Worm (Caenorhabditis elegans) whole organism, young adult: ENCODE measurements around the gene spe-43.

ENCODE experiments used
- C06A6.2 ChIP-seq: fragments of 200-800 bp; sonication (Bioruptor generic); conservative IDR thresholded peaks from 2 replicates; pipeline ENCODE4 v1.3.6; 2022; ENCODE audit warnings: missing genetic modification characterization, missing compliant biosample characterization
- D2030.7 ChIP-seq: fragments of 200-800 bp; sonication (Bioruptor generic); IDR thresholded peaks from 2 replicates; pipeline ENCODE4 v1.3.6; 2022; ENCODE audit warnings: missing genetic modification reagents, missing genetic modification characterization, missing compliant biosample characterization
- F10E7.11 ChIP-seq: sonication (generic microtip); optimal IDR thresholded peaks from 2 replicates; lab custom pipeline; 2017; ENCODE audit warnings: mild to moderate bottlenecking, missing genetic modification characterization, moderate library complexity, missing compliant biosample characterization
- F22D6.2 ChIP-seq: sonication (generic microtip); optimal IDR thresholded peaks from 2 replicates; lab custom pipeline; 2016; ENCODE audit warnings: mild to moderate bottlenecking, missing genetic modification characterization, missing compliant biosample characterization
- F57A8.1 ChIP-seq: fragments of 200-800 bp; sonication (Bioruptor generic); optimal IDR thresholded peaks from 2 replicates; lab custom pipeline; 2018; ENCODE audit warnings: mild to moderate bottlenecking, missing genetic modification characterization, moderate library complexity, missing compliant biosample characterization
- K11D2.4 ChIP-seq: fragments of 200-800 bp; sonication (Bioruptor generic); IDR thresholded peaks from 2 replicates; pipeline ENCODE4 v1.3.6; 2022; ENCODE audit warnings: missing genetic modification reagents, missing genetic modification characterization, missing compliant biosample characterization
- T07F8.4 ChIP-seq: sonication (generic microtip); optimal IDR thresholded peaks from 2 replicates; lab custom pipeline; 2016; ENCODE audit warnings: mild to moderate bottlenecking, missing genetic modification characterization, moderate library complexity, missing compliant biosample characterization
- Y53F4B.3 ChIP-seq: fragments of 200-800 bp; sonication (Bioruptor generic); IDR thresholded peaks from 2 replicates; pipeline ENCODE4 v1.3.6; 2022; ENCODE audit warnings: missing genetic modification reagents, missing genetic modification characterization, missing compliant biosample characterization
- akir-1 ChIP-seq: fragments of 200-800 bp; sonication (Bioruptor generic); optimal IDR thresholded peaks from 2 replicates; lab custom pipeline; 2018; ENCODE audit warnings: mild to moderate bottlenecking, missing genetic modification characterization, moderate library complexity, missing compliant biosample characterization
- aptf-3 ChIP-seq: fragments of 200-800 bp; sonication (Bioruptor generic); IDR thresholded peaks from 2 replicates; pipeline ENCODE4 v1.3.6; 2022; ENCODE audit warnings: missing genetic modification characterization, missing compliant biosample characterization
- atf-7 ChIP-seq: sonication (generic microtip); optimal IDR thresholded peaks from 2 replicates; lab custom pipeline; 2017; ENCODE audit warnings: mild to moderate bottlenecking, missing genetic modification characterization, missing compliant biosample characterization
- attf-5 ChIP-seq: fragments of 200-800 bp; sonication (Bioruptor generic); optimal IDR thresholded peaks from 2 replicates; lab custom pipeline; 2018; ENCODE audit warnings: mild to moderate bottlenecking, missing genetic modification characterization, missing compliant biosample characterization
- attf-6 ChIP-seq: fragments of 200-800 bp; sonication (Bioruptor generic); IDR thresholded peaks from 2 replicates; pipeline ENCODE4 v1.3.6; 2022; ENCODE audit warnings: missing genetic modification reagents, missing genetic modification characterization, missing compliant biosample characterization
- cebp-1 ChIP-seq, 2 experiments: fragments of 200-800 bp in 1 of 2; sonication (Bioruptor generic) in 1 of 2; sonication (generic microtip) in 1 of 2; IDR thresholded peaks in 1 of 2; optimal IDR thresholded peaks in 1 of 2; 2 replicates each; pipeline versions ENCODE4 v1.3.6 to Lab custom; 2017 to 2022; ENCODE audit warnings: missing compliant biosample characterization in 2 of 2, missing genetic modification characterization in 2 of 2, mild to moderate bottlenecking in 1 of 2, missing genetic modification reagents in 1 of 2, moderate library complexity in 1 of 2
- ceh-58 ChIP-seq: fragments of 200-800 bp; sonication (Bioruptor generic); IDR thresholded peaks from 2 replicates; pipeline ENCODE4 v1.3.6; 2022; ENCODE audit warnings: missing genetic modification characterization, missing compliant biosample characterization
- ceh-91 ChIP-seq: fragments of 200-800 bp; sonication (Bioruptor generic); IDR thresholded peaks from 2 replicates; pipeline ENCODE4 v1.3.6; 2022; ENCODE audit warnings: missing genetic modification reagents, missing genetic modification characterization, missing compliant biosample characterization
- dpff-1 ChIP-seq: sonication (generic microtip); optimal IDR thresholded peaks from 2 replicates; lab custom pipeline; 2017; ENCODE audit warnings: mild to moderate bottlenecking, missing genetic modification characterization, missing compliant biosample characterization
- egrh-3 ChIP-seq: fragments of 200-800 bp; sonication (Bioruptor generic); IDR thresholded peaks from 2 replicates; pipeline ENCODE4 v1.3.6; 2022; ENCODE audit warnings: missing genetic modification reagents, missing genetic modification characterization, missing compliant biosample characterization
- ekl-4 ChIP-seq: fragments of 200-800 bp; sonication (Bioruptor generic); IDR thresholded peaks from 2 replicates; pipeline ENCODE4 v1.3.6; 2022; ENCODE audit warnings: missing genetic modification reagents, missing genetic modification characterization, missing compliant biosample characterization
- fkh-3 ChIP-seq: sonication (generic microtip); optimal IDR thresholded peaks from 2 replicates; lab custom pipeline; 2016; ENCODE audit warnings: mild to moderate bottlenecking, missing genetic modification characterization, missing compliant biosample characterization
- gei-17 ChIP-seq: fragments of 200-800 bp; sonication (Bioruptor generic); optimal IDR thresholded peaks from 2 replicates; lab custom pipeline; 2018; ENCODE audit warnings: mild to moderate bottlenecking, missing genetic modification characterization, missing compliant biosample characterization
- hmg-1.2 ChIP-seq: fragments of 200-800 bp; sonication (Bioruptor generic); IDR thresholded peaks from 2 replicates; pipeline ENCODE4 v1.3.6; 2022; ENCODE audit warnings: missing genetic modification reagents, missing genetic modification characterization, missing compliant biosample characterization
- lin-26 ChIP-seq: fragments of 200-800 bp; sonication (Bioruptor generic); IDR thresholded peaks from 2 replicates; pipeline ENCODE4 v1.3.6; 2022; ENCODE audit warnings: missing genetic modification reagents, missing genetic modification characterization, missing compliant biosample characterization
- lsy-27 ChIP-seq: sonication (generic microtip); optimal IDR thresholded peaks from 2 replicates; lab custom pipeline; 2017; ENCODE audit warnings: missing genetic modification characterization, mild to moderate bottlenecking, missing compliant biosample characterization, antibody characterized with exemption, missing genotype, borderline replicate concordance; ENCODE audit not compliant: insufficient read depth
- madf-10 ChIP-seq: sonication (generic microtip); optimal IDR thresholded peaks from 2 replicates; lab custom pipeline; 2016; ENCODE audit warnings: mild to moderate bottlenecking, missing genetic modification characterization, missing compliant biosample characterization
- madf-3 ChIP-seq: fragments of 200-800 bp; sonication (Bioruptor generic); IDR thresholded peaks from 2 replicates; pipeline ENCODE4 v1.3.6; 2022; ENCODE audit warnings: missing genetic modification reagents, missing genetic modification characterization, missing compliant biosample characterization
- mel-28 ChIP-seq: sonication (generic microtip); optimal IDR thresholded peaks from 2 replicates; lab custom pipeline; 2016; ENCODE audit warnings: borderline replicate concordance, mild to moderate bottlenecking, missing genetic modification characterization, missing compliant biosample characterization
- mxl-1 ChIP-seq: sonication (generic microtip); optimal IDR thresholded peaks from 2 replicates; lab custom pipeline; 2016; ENCODE audit warnings: missing genetic modification characterization, missing compliant biosample characterization
- nfya-1 ChIP-seq: sonication (generic microtip); optimal IDR thresholded peaks from 2 replicates; lab custom pipeline; 2017; ENCODE audit warnings: antibody characterized with exemption, missing compliant biosample characterization, missing genetic modification characterization, borderline replicate concordance; ENCODE audit not compliant: insufficient read depth
- nhr-80 ChIP-seq: sonication (generic microtip); optimal IDR thresholded peaks from 2 replicates; lab custom pipeline; 2016; ENCODE audit warnings: missing genetic modification characterization, missing compliant biosample characterization
- nhr-90 ChIP-seq: sonication (generic microtip); optimal IDR thresholded peaks from 2 replicates; lab custom pipeline; 2016; ENCODE audit warnings: missing genotype, mild to moderate bottlenecking, missing genetic modification characterization, missing compliant biosample characterization
- pbrm-1 ChIP-seq: fragments of 200-800 bp; sonication (Bioruptor generic); IDR thresholded peaks from 2 replicates; pipeline ENCODE4 v1.3.6; 2022; ENCODE audit warnings: missing genetic modification reagents, missing genetic modification characterization, missing compliant biosample characterization
- repo-1 ChIP-seq: sonication (generic microtip); optimal IDR thresholded peaks from 2 replicates; lab custom pipeline; 2017; ENCODE audit warnings: mild to moderate bottlenecking, missing genetic modification characterization, missing compliant biosample characterization
- sdz-38 ChIP-seq: sonication (generic microtip); optimal IDR thresholded peaks from 2 replicates; lab custom pipeline; 2016; ENCODE audit warnings: missing genotype, missing genetic modification characterization, missing compliant biosample characterization
- snpc-1.3 ChIP-seq: sonication (generic microtip); optimal IDR thresholded peaks from 2 replicates; lab custom pipeline; 2017; ENCODE audit warnings: missing genetic modification characterization, mild to moderate bottlenecking, missing compliant biosample characterization, antibody characterized with exemption, moderate library complexity, missing genotype, missing genetic modification reagents; ENCODE audit not compliant: insufficient read depth
- snpc-3.4 ChIP-seq: sonication (generic microtip); optimal IDR thresholded peaks from 2 replicates; lab custom pipeline; 2017; ENCODE audit warnings: missing genetic modification characterization, mild to moderate bottlenecking, missing compliant biosample characterization, antibody characterized with exemption, moderate library complexity, missing genotype, missing genetic modification reagents
- somi-1 ChIP-seq: fragments of 200-800 bp; sonication (Bioruptor generic); optimal IDR thresholded peaks from 2 replicates; lab custom pipeline; 2018; ENCODE audit warnings: mild to moderate bottlenecking, missing genetic modification characterization, missing compliant biosample characterization
- sptf-2 ChIP-seq: fragments of 200-800 bp; sonication (Bioruptor generic); optimal IDR thresholded peaks from 2 replicates; lab custom pipeline; 2018; ENCODE audit warnings: mild to moderate bottlenecking, missing genetic modification characterization, missing compliant biosample characterization
- tbp1 ChIP-seq: fragments of 200-800 bp; sonication (Bioruptor generic); optimal IDR thresholded peaks from 2 replicates; lab custom pipeline; 2018; ENCODE audit warnings: mild to moderate bottlenecking, missing genetic modification characterization, missing compliant biosample characterization
- tlf-1 ChIP-seq: fragments of 200-800 bp; sonication (Bioruptor generic); optimal IDR thresholded peaks from 2 replicates; lab custom pipeline; 2018; ENCODE audit warnings: mild to moderate bottlenecking, missing genetic modification characterization, missing compliant biosample characterization
- xnd-1 ChIP-seq: sonication (generic microtip); optimal IDR thresholded peaks from 2 replicates; lab custom pipeline; 2016; ENCODE audit warnings: missing genotype, missing genetic modification reagents, missing genetic modification characterization, missing compliant biosample characterization
- ztf-26 ChIP-seq: sonication (generic microtip); optimal IDR thresholded peaks from 2 replicates; lab custom pipeline; 2017; ENCODE audit warnings: missing genetic modification characterization, missing compliant biosample characterization
- ztf-3 ChIP-seq: fragments of 200-800 bp; sonication (Bioruptor generic); optimal IDR thresholded peaks from 2 replicates; lab custom pipeline; 2018; ENCODE audit warnings: mild to moderate bottlenecking, missing genetic modification characterization, missing compliant biosample characterization
- ztf-6 ChIP-seq: fragments of 200-800 bp; sonication (Bioruptor generic); IDR thresholded peaks from 2 replicates; pipeline ENCODE4 v1.3.6; 2022; ENCODE audit warnings: missing genetic modification reagents, missing genetic modification characterization, missing compliant biosample characterization

Gene spe-43

DNA sequence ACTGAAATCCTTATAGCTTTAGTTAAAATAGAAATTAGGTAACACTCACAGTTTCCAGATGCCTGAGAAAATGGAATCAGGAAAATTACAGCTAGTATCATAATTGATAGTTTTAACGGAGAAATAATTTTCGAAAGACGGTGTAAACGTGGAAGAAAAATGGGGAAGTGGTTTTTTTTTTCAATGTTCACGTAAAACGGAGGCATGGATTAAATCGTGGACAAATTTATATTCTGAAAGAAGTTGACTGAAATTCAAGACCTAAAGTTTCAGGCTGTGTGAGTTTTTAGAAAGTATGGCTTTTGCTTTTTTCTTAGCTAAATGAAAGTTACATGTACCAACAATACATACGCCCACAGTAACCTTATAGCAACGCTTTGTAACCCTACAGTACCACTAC lies at the start of gene spe-43:
TSS of gene spe-43 (minus strand) at position 101 of the 400 bp plus-strand sequence.
- TF ChIP-seq snpc-1.3 (tag; lab: Kevin White, UChicago) (no peak), tbp1 (GFP tag; lab: Kevin White, UChicago) (no peak), repo-1 (tag; lab: Kevin White, UChicago) (no peak), ekl-4 (no peak), nfya-1 (tag; lab: Kevin White, UChicago) (no peak), nhr-80 (tag; lab: Kevin White, UChicago) (no peak), akir-1 (GFP tag; lab: Kevin White, UChicago) (no peak), ztf-6 (no peak), madf-3 (GFP tag; lab: Robert Waterston, UW) (no peak), snpc-3.4 (tag; lab: Kevin White, UChicago) (no peak), ztf-26 (tag; lab: Kevin White, UChicago) (no peak), T07F8.4 (no peak)

DNA sequence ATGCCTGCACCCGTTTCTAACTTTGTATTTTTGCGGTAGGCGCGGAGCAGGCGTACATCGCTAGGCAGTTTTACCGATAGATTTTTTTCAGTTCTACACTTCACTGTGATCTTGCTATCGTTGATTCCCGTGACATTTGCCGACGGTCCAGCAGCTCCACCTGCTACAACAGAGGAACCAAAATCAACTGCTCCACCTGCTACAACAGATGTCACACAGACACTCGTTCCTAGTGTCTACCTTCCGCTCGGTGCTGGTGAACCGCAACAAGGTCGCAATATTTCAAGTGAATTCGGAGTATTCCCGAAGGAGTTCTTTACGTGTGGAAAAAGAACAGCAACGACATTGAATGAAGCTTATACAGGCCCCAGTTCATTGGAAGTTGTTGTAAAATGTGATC lies 47.9 kb upstream of the spe-43 start:
- TF ChIP-seq pbrm-1 (GFP tag; lab: Robert Waterston, UW) (no peak), fkh-3 (tag; lab: Kevin White, UChicago) (no peak), ztf-3 (GFP tag; lab: Kevin White, UChicago) (no peak), ceh-58 (GFP tag; lab: Robert Waterston, UW) (no peak), F10E7.11 (tag; lab: Kevin White, UChicago) (no peak), D2030.7 (GFP tag; lab: Robert Waterston, UW) (no peak), tbp1 (GFP tag; lab: Kevin White, UChicago) (no peak), sdz-38 (no peak), mel-28 (no peak), nfya-1 (tag; lab: Kevin White, UChicago) (no peak), hmg-1.2 (no peak), xnd-1 (tag; lab: Kevin White, UChicago) (no peak), dpff-1 (tag; lab: Kevin White, UChicago) (no peak)

DNA sequence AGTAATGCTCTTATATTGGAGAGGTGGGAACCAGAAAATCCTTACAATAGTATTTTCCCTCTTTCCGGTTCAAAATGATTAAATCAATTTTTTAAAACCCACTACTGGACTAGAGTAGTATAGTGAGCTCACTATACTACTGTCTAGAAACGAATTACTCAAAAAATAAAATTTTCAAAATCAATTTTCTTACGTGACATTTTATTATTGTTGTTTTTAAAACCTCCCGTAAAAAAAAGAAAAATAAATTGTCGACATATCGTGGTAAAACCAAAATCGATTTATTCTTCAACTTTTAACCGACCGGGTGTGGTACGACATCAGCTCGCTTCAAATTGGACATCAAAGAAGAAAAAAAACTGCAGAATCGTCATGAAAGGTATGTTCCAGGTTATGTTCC lies 47.3 kb upstream of the spe-43 start, which contains the start of gene F58D2.2:
TSS of gene F58D2.2 (plus strand) at position 301 of the 400 bp plus-strand sequence.
- TF ChIP-seq D2030.7 (GFP tag; lab: Robert Waterston, UW) (no peak), C06A6.2 (no peak), K11D2.4 (no peak), sptf-2 (GFP tag; lab: Kevin White, UChicago) (no peak), ceh-91 (no peak), cebp-1 (GFP tag; IDR thresholded peaks at IDR 0.05; lab: Robert Waterston, UW) (no peak), cebp-1 (tag; optimal IDR thresholded peaks at IDR 0.05; lab: Kevin White, UChicago) (no peak), madf-10 (tag; lab: Kevin White, UChicago) (no peak), mel-28 (no peak), hmg-1.2 (no peak), tlf-1 (GFP tag; lab: Kevin White, UChicago) (no peak), xnd-1 (tag; lab: Kevin White, UChicago) (no peak), aptf-3 (GFP tag; lab: Robert Waterston, UW) (no peak), lin-26 (GFP tag; lab: Robert Waterston, UW) (no peak), nhr-90 (tag; lab: Kevin White, UChicago) (no peak)

DNA sequence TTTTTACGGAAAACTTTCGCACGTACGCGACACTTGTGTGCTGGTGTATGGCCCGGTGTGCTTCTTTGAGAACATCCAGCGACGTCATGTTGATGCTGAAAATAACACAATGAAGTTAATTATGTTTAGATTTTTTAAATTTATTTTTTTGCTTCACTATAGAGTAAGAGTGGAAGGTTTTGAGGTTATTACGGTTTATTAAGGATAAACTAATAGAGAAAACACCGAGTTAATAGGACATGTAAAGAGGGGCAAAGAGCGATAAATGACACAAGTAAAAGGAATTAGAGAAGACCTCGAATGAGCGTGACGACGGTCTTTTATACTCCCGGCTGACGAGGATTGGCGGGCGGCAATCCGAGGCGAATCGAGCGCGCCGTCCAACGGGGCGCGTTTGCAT lies 46.8 kb upstream of the spe-43 start, which contains the start of gene F58D2.4:
TSS of gene F58D2.4 (minus strand) at position 101 of the 400 bp plus-strand sequence.
- TF ChIP-seq cebp-1 (GFP tag; IDR thresholded peaks at IDR 0.05; lab: Robert Waterston, UW) (no peak), cebp-1 (tag; optimal IDR thresholded peaks at IDR 0.05; lab: Kevin White, UChicago) (no peak), attf-5 (no peak), lsy-27 (tag; lab: Kevin White, UChicago) (no peak), Y53F4B.3 (no peak), atf-7 (no peak), F57A8.1 (no peak), F22D6.2 (no peak), snpc-1.3 (tag; lab: Kevin White, UChicago) (no peak), ceh-91 (no peak), egrh-3 (no peak), ekl-4 (no peak), mxl-1 (tag; lab: Kevin White, UChicago) (no peak), D2030.7 (GFP tag; lab: Robert Waterston, UW) (no peak), gei-17 (no peak), somi-1 (GFP tag; lab: Kevin White, UChicago) (no peak), attf-6 (no peak)
